Fruit fly (Drosophila melanogaster): ENCODE results near the gene CG12773.

Gene CG12773

DNA sequence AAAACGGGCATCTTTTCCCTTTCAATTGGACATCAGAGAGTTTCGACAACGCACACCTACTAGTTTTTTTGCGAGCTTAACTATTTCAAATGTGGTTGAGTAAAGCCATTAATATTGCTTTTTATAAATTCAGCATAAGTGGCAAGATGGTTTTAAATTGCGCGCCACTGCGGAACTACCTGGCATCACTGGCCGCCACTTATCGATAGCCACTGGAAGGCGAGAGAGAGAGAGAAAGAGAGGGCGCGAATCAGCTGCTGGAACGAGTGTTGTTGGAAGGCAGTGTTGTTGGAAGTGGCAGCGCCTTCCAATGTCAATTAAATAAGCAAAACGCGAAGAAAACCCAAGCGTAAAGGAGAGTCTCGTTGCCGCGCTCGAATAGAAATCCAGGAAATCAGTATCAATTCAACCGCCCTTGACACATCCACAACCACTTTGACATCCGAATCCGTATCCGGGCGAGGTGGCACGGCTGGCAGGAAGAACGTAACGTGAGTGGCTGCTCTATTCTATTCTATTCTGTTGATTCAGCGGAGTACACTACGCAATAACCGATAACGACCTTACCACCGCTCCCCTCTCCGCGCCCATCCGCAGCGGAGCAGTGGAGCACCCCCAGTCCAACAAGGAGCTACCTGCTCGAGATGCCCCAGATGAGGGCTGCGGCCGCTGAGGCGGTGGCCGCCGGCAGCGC, 21.6 kb upstream of the CG12773 start, which contains the start of gene AMPKalpha:
Gene AMPKalpha, plus strand, starts transcription at position 272 of the 694 bp plus-strand sequence.
- TF ChIP-seq noc (tag; optimal IDR thresholded peaks at IDR 0.05): no peak

dm6 chrX:1372667-1373066, 18.9 kb upstream of the CG12773 start:
- no peak for TF ChIP-seq noc (tag; optimal IDR thresholded peaks at IDR 0.05)

DNA sequence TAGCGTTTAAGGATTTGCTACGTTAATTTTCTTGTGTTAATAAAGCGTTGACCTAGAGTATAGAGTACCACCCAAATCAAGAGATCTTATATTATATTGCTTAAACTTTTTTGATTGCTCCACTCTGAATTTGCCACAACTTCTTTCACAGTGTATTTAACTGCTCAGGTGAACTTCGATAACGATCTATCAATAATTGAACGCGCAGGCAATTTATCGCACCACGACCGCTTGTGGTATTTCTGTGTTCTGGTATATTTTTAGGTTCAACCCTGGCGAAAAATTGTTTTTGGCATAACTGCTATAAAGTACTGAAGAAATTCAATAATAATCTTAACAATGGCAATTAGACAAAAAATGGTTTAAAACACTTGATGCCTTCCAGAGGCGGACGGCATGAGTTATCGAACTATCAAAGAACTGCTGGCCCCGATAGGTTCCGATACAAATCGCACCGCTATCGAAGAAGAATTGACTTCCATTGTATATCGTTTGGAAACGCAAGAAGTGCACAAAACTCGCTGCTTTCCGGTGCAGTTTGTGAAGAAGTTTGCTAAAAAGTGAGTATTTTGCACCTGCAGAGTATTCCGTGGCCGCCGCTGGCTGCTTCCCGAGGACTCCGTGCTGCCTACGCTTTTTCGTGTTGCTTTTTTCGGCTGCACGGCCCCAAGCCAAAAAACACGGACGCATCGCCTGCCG, 16.5 kb upstream of the CG12773 start, which contains the start of gene ssx:
Gene ssx, plus strand, starts transcription at position 477 of the 699 bp plus-strand sequence.
- TF ChIP-seq noc (tag; optimal IDR thresholded peaks at IDR 0.05): no peak

DNA sequence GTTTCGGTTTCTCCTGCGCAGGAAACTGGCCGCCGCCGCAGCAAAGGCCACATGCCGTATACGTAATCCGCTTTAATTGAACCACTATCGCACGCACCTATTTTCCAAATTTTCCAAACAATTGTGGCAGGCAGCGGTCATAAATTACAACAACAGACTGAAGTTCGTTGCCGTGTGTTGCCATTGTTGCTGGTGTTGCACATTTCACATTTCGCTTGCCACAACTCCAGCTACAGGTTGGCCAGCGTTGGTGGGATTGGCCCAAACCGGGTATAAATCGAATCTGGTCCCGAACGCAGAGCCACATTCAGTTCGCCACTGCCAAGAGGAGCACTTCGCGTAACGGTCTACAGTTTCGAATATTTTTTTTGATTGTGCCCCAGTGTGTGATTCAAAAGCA, 15.2 kb upstream of the CG12773 start, which contains the start of gene CG14770:
Gene CG14770, plus strand, starts transcription at position 301 of the 400 bp plus-strand sequence.
- no peak for TF ChIP-seq noc (tag; optimal IDR thresholded peaks at IDR 0.05)

dm6 chrX:1357501-1357900, 3.7 kb upstream of the CG12773 start, which contains the start of gene png:
Gene png, minus strand, starts transcription at chrX:1357601.
- TF ChIP-seq noc (tag; optimal IDR thresholded peaks at IDR 0.05): no peak

- TF ChIP-seq noc (tag; optimal IDR thresholded peaks at IDR 0.05): no peak
Observed at dm6 chrX:1349255-1349654, 4.5 kb downstream of the CG12773 start, which contains the start of gene MTPAP. Gene MTPAP, minus strand, starts transcription at chrX:1349357.

DNA sequence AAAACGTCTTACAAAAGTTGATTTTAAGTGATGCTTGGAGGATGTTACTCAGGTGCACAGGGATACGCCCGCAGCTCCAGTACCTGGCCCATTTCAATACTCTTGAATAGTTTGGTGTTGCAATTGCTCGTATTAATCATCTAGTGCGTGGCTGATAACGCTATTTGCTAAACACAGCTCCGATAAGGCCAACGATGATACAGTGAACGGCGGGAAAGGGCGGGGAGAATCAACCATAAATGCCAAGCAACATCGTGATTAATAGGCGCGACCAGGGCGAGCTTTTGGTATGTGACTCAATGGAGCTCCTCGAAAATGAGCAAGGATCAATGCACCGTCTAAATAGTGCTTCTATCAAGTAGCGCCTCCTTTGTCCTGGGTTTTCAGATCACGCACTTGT, 6.9 kb downstream of the CG12773 start:
- no peak for TF ChIP-seq noc (tag; optimal IDR thresholded peaks at IDR 0.05)

DNA sequence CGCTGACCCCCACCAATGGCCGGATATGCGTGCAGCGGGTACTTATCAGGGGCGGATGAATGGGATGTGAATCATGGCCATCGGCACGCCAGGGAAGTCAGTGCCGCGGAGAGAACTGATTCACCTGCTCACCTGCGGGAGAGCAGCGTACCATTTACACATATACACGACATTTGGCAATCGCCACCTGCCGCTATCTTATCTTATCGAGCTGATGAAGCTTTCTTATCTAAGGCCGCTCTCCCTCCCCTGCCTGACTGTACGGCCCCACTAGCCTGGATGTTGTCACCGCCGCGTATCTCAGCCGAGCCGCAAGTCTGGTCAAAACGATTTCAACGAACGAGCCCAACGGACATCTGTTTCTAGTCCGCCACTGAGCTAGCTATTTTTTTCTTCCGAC, 7.5 kb downstream of the CG12773 start, which contains the start of gene Tsp2A:
Gene Tsp2A, plus strand, starts transcription at position 298 of the 400 bp plus-strand sequence.
- no peak for TF ChIP-seq noc (tag; optimal IDR thresholded peaks at IDR 0.05)

DNA sequence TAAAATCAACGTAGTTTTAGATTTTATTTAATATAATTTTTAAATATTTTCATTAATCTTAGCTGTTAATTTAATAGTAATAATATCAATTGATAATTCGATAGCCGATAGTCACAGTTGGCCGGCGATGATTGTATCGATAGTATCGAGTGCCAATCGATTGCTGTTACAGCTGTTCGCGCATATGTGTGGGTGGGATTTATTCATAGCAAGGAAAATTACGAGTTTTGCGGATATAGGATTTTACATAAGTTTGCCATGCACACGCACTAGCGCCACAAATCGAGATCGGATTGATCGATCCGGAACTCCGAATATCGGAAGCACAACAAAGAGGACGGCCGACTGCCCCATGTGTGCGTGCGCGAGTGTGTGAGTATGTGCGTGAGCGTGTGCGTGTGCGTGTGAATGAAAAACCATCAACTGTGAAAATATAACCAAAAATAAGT, 11.8 kb downstream of the CG12773 start, which contains the start of gene Naa30A:
Gene Naa30A, plus strand, starts transcription at position 163 of the 449 bp plus-strand sequence.
- TF ChIP-seq noc (tag; optimal IDR thresholded peaks at IDR 0.05): no peak

- TF ChIP-seq noc (tag; optimal IDR thresholded peaks at IDR 0.05): no peak
Observed at dm6 chrX:1341528-1341927, 12.3 kb downstream of the CG12773 start, which contains the start of gene CG11409. Gene CG11409, minus strand, starts transcription at chrX:1341587.

- no peak for TF ChIP-seq noc (tag; optimal IDR thresholded peaks at IDR 0.05)
Observed at dm6 chrX:1337998-1338397, 15.8 kb downstream of the CG12773 start.

- TF ChIP-seq noc (tag; optimal IDR thresholded peaks at IDR 0.05): no peak
Observed at dm6 chrX:1322214-1322613, 31.6 kb downstream of the CG12773 start, which contains the start of gene DAAM. Gene DAAM, minus strand, starts transcription at chrX:1322362.

- no peak for TF ChIP-seq noc (tag; optimal IDR thresholded peaks at IDR 0.05)
Observed at dm6 chrX:1321664-1322063, 32.1 kb downstream of the CG12773 start.

- no peak for TF ChIP-seq noc (tag; optimal IDR thresholded peaks at IDR 0.05)
Observed at dm6 chrX:1321043-1321442, 32.7 kb downstream of the CG12773 start.

- TF ChIP-seq noc (tag; optimal IDR thresholded peaks at IDR 0.05): no peak
Observed at dm6 chrX:1320144-1320981, 33.4 kb downstream of the CG12773 start.

DNA sequence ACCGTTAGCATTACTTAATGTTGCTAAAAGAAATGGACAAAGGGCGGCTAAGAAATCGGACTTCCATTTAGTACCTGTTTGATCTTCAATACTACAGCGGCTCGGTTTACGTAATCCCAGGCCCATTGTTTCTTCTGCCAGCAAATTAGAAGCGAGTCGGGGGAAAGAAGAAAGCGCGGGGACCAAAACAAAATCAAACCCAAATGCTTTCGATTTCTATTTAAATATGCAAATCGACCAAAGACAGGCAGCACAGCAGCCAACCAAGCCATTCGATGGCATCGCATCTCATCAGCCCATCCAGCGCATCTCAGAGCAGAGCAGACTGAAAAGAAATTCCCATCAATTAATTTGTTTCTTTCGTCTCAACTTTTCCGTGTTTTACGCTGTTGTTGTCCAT, 41.3 kb downstream of the CG12773 start:
- TF ChIP-seq noc (tag; optimal IDR thresholded peaks at IDR 0.05): no peak

Measured in whole organism, larva.